Worm (Caenorhabditis elegans) whole organism, young adult: ENCODE results near the gene ccpp-6.
A peak's percentile ranks its signal among the peaks of the same experiment; 100 is the strongest.

Source experiments
- B0019.2 ChIP-seq: fragments of 200-800 bp; sonication (Bioruptor generic); conservative IDR thresholded peaks from 2 replicates; pipeline ENCODE4 v1.3.6; 2022; ENCODE audit warnings: missing genetic modification reagents, missing genetic modification characterization, missing compliant biosample characterization
- B0261.1 ChIP-seq: sonication (generic microtip); optimal IDR thresholded peaks from 2 replicates; lab custom pipeline; 2016; ENCODE audit warnings: mild to moderate bottlenecking, missing genetic modification characterization, moderate library complexity, missing compliant biosample characterization
- C06A6.2 ChIP-seq: fragments of 200-800 bp; sonication (Bioruptor generic); conservative IDR thresholded peaks from 2 replicates; pipeline ENCODE4 v1.3.6; 2022; ENCODE audit warnings: missing genetic modification characterization, missing compliant biosample characterization
- F10E7.11 ChIP-seq: sonication (generic microtip); optimal IDR thresholded peaks from 2 replicates; lab custom pipeline; 2017; ENCODE audit warnings: mild to moderate bottlenecking, missing genetic modification characterization, moderate library complexity, missing compliant biosample characterization
- F37B4.10 ChIP-seq: fragments of 200-800 bp; sonication (Bioruptor generic); IDR thresholded peaks from 2 replicates; pipeline ENCODE4 v1.3.6; 2022; ENCODE audit warnings: missing genetic modification characterization, missing compliant biosample characterization
- F49E8.2 ChIP-seq: sonication (generic microtip); optimal IDR thresholded peaks from 3 replicates; lab custom pipeline; 2017; ENCODE audit warnings: missing genetic modification characterization, mild to moderate bottlenecking, missing compliant biosample characterization, antibody characterized with exemption, moderate library complexity; ENCODE audit not compliant: insufficient read depth
- F55B11.4 ChIP-seq: sonication (generic microtip); optimal IDR thresholded peaks from 2 replicates; lab custom pipeline; 2016; ENCODE audit warnings: missing compliant biosample characterization, missing genetic modification characterization, borderline replicate concordance; ENCODE audit not compliant: insufficient read depth
- K11D2.4 ChIP-seq: fragments of 200-800 bp; sonication (Bioruptor generic); IDR thresholded peaks from 2 replicates; pipeline ENCODE4 v1.3.6; 2022; ENCODE audit warnings: missing genetic modification reagents, missing genetic modification characterization, missing compliant biosample characterization
- Y53F4B.3 ChIP-seq: fragments of 200-800 bp; sonication (Bioruptor generic); IDR thresholded peaks from 2 replicates; pipeline ENCODE4 v1.3.6; 2022; ENCODE audit warnings: missing genetic modification reagents, missing genetic modification characterization, missing compliant biosample characterization
- Y67H2A.10 ChIP-seq: fragments of 200-800 bp; sonication (Bioruptor generic); conservative IDR thresholded peaks from 2 replicates; pipeline ENCODE4 v1.3.6; 2022; ENCODE audit warnings: missing genetic modification reagents, missing genetic modification characterization, missing compliant biosample characterization
- attf-5 ChIP-seq: fragments of 200-800 bp; sonication (Bioruptor generic); optimal IDR thresholded peaks from 2 replicates; lab custom pipeline; 2018; ENCODE audit warnings: mild to moderate bottlenecking, missing genetic modification characterization, missing compliant biosample characterization
- ccch-3 ChIP-seq: fragments of 200-800 bp; sonication (Bioruptor generic); optimal IDR thresholded peaks from 2 replicates; lab custom pipeline; 2018; ENCODE audit warnings: mild to moderate bottlenecking, missing genetic modification characterization, missing compliant biosample characterization
- cebp-1 ChIP-seq, 2 experiments: fragments of 200-800 bp in 1 of 2; sonication (Bioruptor generic) in 1 of 2; sonication (generic microtip) in 1 of 2; IDR thresholded peaks in 1 of 2; optimal IDR thresholded peaks in 1 of 2; 2 replicates each; pipeline versions ENCODE4 v1.3.6 to Lab custom; 2017 to 2022; ENCODE audit warnings: missing compliant biosample characterization in 2 of 2, missing genetic modification characterization in 2 of 2, mild to moderate bottlenecking in 1 of 2, missing genetic modification reagents in 1 of 2, moderate library complexity in 1 of 2
- ceh-27 ChIP-seq: fragments of 200-800 bp; sonication (Bioruptor generic); optimal IDR thresholded peaks from 2 replicates; lab custom pipeline; 2018; ENCODE audit warnings: mild to moderate bottlenecking, missing genetic modification characterization, moderate library complexity, missing compliant biosample characterization
- ceh-91 ChIP-seq: fragments of 200-800 bp; sonication (Bioruptor generic); IDR thresholded peaks from 2 replicates; pipeline ENCODE4 v1.3.6; 2022; ENCODE audit warnings: missing genetic modification reagents, missing genetic modification characterization, missing compliant biosample characterization
- die-1 ChIP-seq: sonication (generic microtip); optimal IDR thresholded peaks from 2 replicates; lab custom pipeline; 2016; ENCODE audit warnings: missing genotype, mild to moderate bottlenecking, missing genetic modification characterization, missing compliant biosample characterization
- efl-1 ChIP-seq: fragments of 150-350 bp; optimal IDR thresholded peaks from 2 replicates; lab custom pipeline; 2014; ENCODE audit warnings: missing biosample characterization, missing genetic modification reagents, missing genetic modification characterization
- ekl-4 ChIP-seq: fragments of 200-800 bp; sonication (Bioruptor generic); IDR thresholded peaks from 2 replicates; pipeline ENCODE4 v1.3.6; 2022; ENCODE audit warnings: missing genetic modification reagents, missing genetic modification characterization, missing compliant biosample characterization
- ets-4 ChIP-seq: fragments of 200-800 bp; sonication (Bioruptor generic); optimal IDR thresholded peaks from 2 replicates; lab custom pipeline; 2018; ENCODE audit warnings: mild to moderate bottlenecking, missing genetic modification characterization, missing compliant biosample characterization
- gei-17 ChIP-seq: fragments of 200-800 bp; sonication (Bioruptor generic); optimal IDR thresholded peaks from 2 replicates; lab custom pipeline; 2018; ENCODE audit warnings: mild to moderate bottlenecking, missing genetic modification characterization, missing compliant biosample characterization
- him-1 ChIP-seq: sonication (generic microtip); optimal IDR thresholded peaks from 2 replicates; lab custom pipeline; 2016; ENCODE audit warnings: missing genotype, missing genetic modification reagents, missing genetic modification characterization, missing compliant biosample characterization
- hmg-1.2 ChIP-seq: fragments of 200-800 bp; sonication (Bioruptor generic); IDR thresholded peaks from 2 replicates; pipeline ENCODE4 v1.3.6; 2022; ENCODE audit warnings: missing genetic modification reagents, missing genetic modification characterization, missing compliant biosample characterization
- let-526 ChIP-seq: fragments of 200-800 bp; sonication (Bioruptor generic); IDR thresholded peaks from 2 replicates; pipeline ENCODE4 v1.3.6; 2022; ENCODE audit warnings: missing genetic modification reagents, missing genetic modification characterization, missing compliant biosample characterization
- let-607 ChIP-seq, 2 experiments: fragments of 200-800 bp in 1 of 2; sonication (Bioruptor generic) in 1 of 2; sonication (generic microtip) in 1 of 2; optimal IDR thresholded peaks; 2 replicates each; lab custom pipeline; 2016 to 2018; ENCODE audit warnings: mild to moderate bottlenecking in 2 of 2, missing compliant biosample characterization in 2 of 2, missing genetic modification characterization in 2 of 2, moderate library complexity in 2 of 2, missing genotype in 1 of 2
- lin-35 ChIP-seq, 3 experiments: fragments of 150-350 bp in 2 of 3; sonication (generic microtip) in 1 of 3; optimal IDR thresholded peaks; 2 replicates each; lab custom pipeline; 2014 to 2018; ENCODE audit warnings: missing biosample characterization in 3 of 3, missing genetic modification characterization in 3 of 3, missing genetic modification reagents in 3 of 3
- lin-40 ChIP-seq: sonication (generic microtip); optimal IDR thresholded peaks from 2 replicates; lab custom pipeline; 2016; ENCODE audit warnings: missing genetic modification characterization, mild to moderate bottlenecking, missing compliant biosample characterization, missing genotype, missing genetic modification reagents
- lin-54 ChIP-seq: fragments of 200-800 bp; sonication (Bioruptor generic); optimal IDR thresholded peaks from 2 replicates; lab custom pipeline; 2018; ENCODE audit warnings: mild to moderate bottlenecking, missing genetic modification characterization, missing compliant biosample characterization
- lsl-1 ChIP-seq: fragments of 200-800 bp; sonication (Bioruptor generic); optimal IDR thresholded peaks from 2 replicates; lab custom pipeline; 2018; ENCODE audit warnings: mild to moderate bottlenecking, missing genetic modification characterization, moderate library complexity, missing compliant biosample characterization
- madf-8 ChIP-seq: fragments of 200-800 bp; sonication (Bioruptor generic); conservative IDR thresholded peaks from 2 replicates; pipeline ENCODE4 v1.3.6; 2022; ENCODE audit warnings: missing genetic modification reagents, missing genetic modification characterization, missing compliant biosample characterization
- mel-28 ChIP-seq: sonication (generic microtip); optimal IDR thresholded peaks from 2 replicates; lab custom pipeline; 2016; ENCODE audit warnings: borderline replicate concordance, mild to moderate bottlenecking, missing genetic modification characterization, missing compliant biosample characterization
- nfyb-1 ChIP-seq: fragments of 200-800 bp; sonication (Bioruptor generic); IDR thresholded peaks from 2 replicates; pipeline ENCODE4 v1.3.6; 2022; ENCODE audit warnings: missing genetic modification reagents, missing genetic modification characterization, missing compliant biosample characterization
- nhr-80 ChIP-seq: sonication (generic microtip); optimal IDR thresholded peaks from 2 replicates; lab custom pipeline; 2016; ENCODE audit warnings: missing genetic modification characterization, missing compliant biosample characterization
- nhr-90 ChIP-seq: sonication (generic microtip); optimal IDR thresholded peaks from 2 replicates; lab custom pipeline; 2016; ENCODE audit warnings: missing genotype, mild to moderate bottlenecking, missing genetic modification characterization, missing compliant biosample characterization
- pbrm-1 ChIP-seq: fragments of 200-800 bp; sonication (Bioruptor generic); IDR thresholded peaks from 2 replicates; pipeline ENCODE4 v1.3.6; 2022; ENCODE audit warnings: missing genetic modification reagents, missing genetic modification characterization, missing compliant biosample characterization
- pha-4 ChIP-seq: fragments of 150-350 bp; sonication (generic microtip); optimal IDR thresholded peaks from 2 replicates; lab custom pipeline; 2014; ENCODE audit warnings: missing biosample characterization, missing genetic modification reagents, missing genetic modification characterization
- rcor-1 ChIP-seq: fragments of 200-800 bp; sonication (Bioruptor generic); IDR thresholded peaks from 2 replicates; pipeline ENCODE4 v1.3.6; 2022; ENCODE audit warnings: missing genetic modification reagents, missing genetic modification characterization, missing compliant biosample characterization
- rec-8 ChIP-seq, 2 experiments: sonication (generic microtip); optimal IDR thresholded peaks; 2 replicates each; lab custom pipeline; 2016; ENCODE audit warnings: mild to moderate bottlenecking in 2 of 2, missing genetic modification characterization in 2 of 2, missing genetic modification reagents in 2 of 2, missing genotype in 2 of 2, missing biosample characterization in 1 of 2, missing compliant biosample characterization in 1 of 2, moderate library complexity in 1 of 2
- sea-2 ChIP-seq: fragments of 200-800 bp; sonication (Bioruptor generic); IDR thresholded peaks from 2 replicates; pipeline ENCODE4 v1.3.6; 2022; ENCODE audit warnings: missing genetic modification characterization, missing compliant biosample characterization
- snpc-4 ChIP-seq, 5 experiments: fragments of 150-350 bp in 1 of 5; sonication (generic microtip) in 4 of 5; optimal IDR thresholded peaks; 2 replicates each; lab custom pipeline; 2014 to 2018; ENCODE audit warnings: missing genetic modification characterization in 5 of 5, missing biosample characterization in 3 of 5, antibody characterized with exemption in 2 of 5, mild to moderate bottlenecking in 2 of 5, missing compliant biosample characterization in 2 of 5, missing genotype in 2 of 5, moderate library complexity in 2 of 5, missing genetic modification reagents in 1 of 5
- somi-1 ChIP-seq: fragments of 200-800 bp; sonication (Bioruptor generic); optimal IDR thresholded peaks from 2 replicates; lab custom pipeline; 2018; ENCODE audit warnings: mild to moderate bottlenecking, missing genetic modification characterization, missing compliant biosample characterization
- zim-3 ChIP-seq: sonication (generic microtip); optimal IDR thresholded peaks from 2 replicates; lab custom pipeline; 2017; ENCODE audit warnings: mild to moderate bottlenecking, missing genetic modification characterization, moderate library complexity, missing compliant biosample characterization
- ztf-18 ChIP-seq: sonication (generic microtip); optimal IDR thresholded peaks from 2 replicates; lab custom pipeline; 2016; ENCODE audit warnings: missing genotype, mild to moderate bottlenecking, missing genetic modification characterization, missing compliant biosample characterization

ccpp-6 gene

ce11 chrII:5426054-5426453 lies 38.9 kb upstream of the ccpp-6 start (continued):
- peak; percentile 74 for TF ChIP-seq attf-5 (GFP tag; lab: Kevin White, UChicago)
- TF ChIP-seq lin-35 (GFP tag; optimal IDR thresholded peaks at IDR 0.05; lab: Kevin White, UChicago), result no peak
- TF ChIP-seq madf-8, result no peak
- TF ChIP-seq F55B11.4 (tag; lab: Kevin White, UChicago), result no peak
- peak; percentile 57 for TF ChIP-seq nhr-80 (tag; lab: Kevin White, UChicago)
- no peak for TF ChIP-seq rec-8 (tag; optimal IDR thresholded peaks at IDR 0.05; lab: Kevin White, UChicago)
- TF ChIP-seq ekl-4, result no peak
- peak; percentile 45 for TF ChIP-seq pha-4 (tag; lab: Kevin White, UChicago)
- no peak for TF ChIP-seq nhr-90 (tag; lab: Kevin White, UChicago)
- no peak for TF ChIP-seq efl-1 (GFP tag; lab: Kevin White, UChicago)
- peak; percentile 15 for TF ChIP-seq lin-40 (tag; lab: Kevin White, UChicago)
- TF ChIP-seq gei-17 (GFP tag; lab: Kevin White, UChicago), result no peak
- TF ChIP-seq nfyb-1 (GFP tag; lab: Robert Waterston, UW), result 0 out of 2 replicates have a peak, but pooled peaks have one; percentile 59
- TF ChIP-seq Y67H2A.10, result no peak; the same call in 1 of the 2 replicates
- peak; percentile 26; the same call in 1 of the 2 replicates for TF ChIP-seq C06A6.2 (GFP tag; lab: Robert Waterston, UW)
- no peak for TF ChIP-seq B0261.1 (tag; lab: Kevin White, UChicago)
- 0 out of 2 replicates have a peak, but pooled peaks have one; percentile 47 for TF ChIP-seq rcor-1
- TF ChIP-seq ccch-3 (GFP tag; lab: Kevin White, UChicago), result no peak
- no peak for TF ChIP-seq snpc-4 (GFP tag; optimal IDR thresholded peaks at IDR 0.05; lab: Kevin White, UChicago)
- peak in 3 of 4 experiments; percentile 8 to 18 (median 9) for TF ChIP-seq snpc-4 (tag; optimal IDR thresholded peaks at IDR 0.05; lab: Kevin White, UChicago)
- TF ChIP-seq zim-3 (tag; lab: Kevin White, UChicago), result no peak
- no peak for TF ChIP-seq lsl-1 (GFP tag; lab: Kevin White, UChicago)
- peak; percentile 6 for TF ChIP-seq somi-1 (GFP tag; lab: Kevin White, UChicago)
- TF ChIP-seq him-1, result no peak
- TF ChIP-seq ets-4, result peak; percentile 13
- TF ChIP-seq F37B4.10 (GFP tag; lab: Robert Waterston, UW), result no peak
- TF ChIP-seq cebp-1 (GFP tag; IDR thresholded peaks at IDR 0.05; lab: Robert Waterston, UW), result no peak; the same call in 1 of the 2 replicates
- TF ChIP-seq cebp-1 (tag; optimal IDR thresholded peaks at IDR 0.05; lab: Kevin White, UChicago), result peak; percentile 65
- TF ChIP-seq mel-28 (tag; lab: Kevin White, UChicago), result no peak
- TF ChIP-seq hmg-1.2, result no peak; the same call in 1 of the 2 replicates
- no peak for TF ChIP-seq ztf-18 (tag; lab: Kevin White, UChicago)
- peak; percentile 23 for TF ChIP-seq die-1 (tag; lab: Kevin White, UChicago)
- TF ChIP-seq Y53F4B.3, result no peak
- peak; percentile 57 for TF ChIP-seq ceh-27 (GFP tag; lab: Kevin White, UChicago)
- no peak for TF ChIP-seq ceh-91 (GFP tag; lab: Robert Waterston, UW)
- TF ChIP-seq pbrm-1 (GFP tag; lab: Robert Waterston, UW), result no peak
- TF ChIP-seq F10E7.11, result no peak
- no peak for TF ChIP-seq sea-2
- TF ChIP-seq let-526 (GFP tag; lab: Robert Waterston, UW), result no peak
- TF ChIP-seq K11D2.4 (GFP tag; lab: Robert Waterston, UW), result no peak
- TF ChIP-seq B0019.2 (GFP tag; lab: Robert Waterston, UW), result no peak
- no peak for TF ChIP-seq F49E8.2 (tag; lab: Kevin White, UChicago)
- TF ChIP-seq let-607 (tag; optimal IDR thresholded peaks at IDR 0.05; lab: Kevin White, UChicago), result peak in 1 of 2 experiments; percentile 32
- peak; percentile 18 for TF ChIP-seq lin-54 (GFP tag; lab: Kevin White, UChicago)
